Worm (Caenorhabditis elegans) whole organism, midembryonic: ENCODE measurements around the gene srsx-15.

Experiments
- T22C8.4 ChIP-seq: fragments of 200-800 bp; sonication (Bioruptor generic); IDR thresholded peaks from 2 replicates; pipeline ENCODE4 v1.3.6; 2022; ENCODE audit warnings: missing genetic modification characterization, missing compliant biosample characterization
- cog-1 ChIP-seq: sonication (generic microtip); optimal IDR thresholded peaks from 2 replicates; lab custom pipeline; 2016; ENCODE audit warnings: missing genetic modification characterization, missing compliant biosample characterization
- flt-1 ChIP-seq: fragments of 200-800 bp; sonication (Bioruptor generic); IDR thresholded peaks from 2 replicates; pipeline ENCODE4 v1.3.6; 2022; ENCODE audit warnings: missing genetic modification characterization, missing compliant biosample characterization
- klf-2 ChIP-seq: fragments of 200-800 bp; sonication (Bioruptor generic); conservative IDR thresholded peaks from 2 replicates; pipeline ENCODE4 v1.3.6; 2022; ENCODE audit warnings: missing genetic modification reagents, missing genetic modification characterization, missing compliant biosample characterization
- med-1 ChIP-seq: sonication (generic microtip); optimal IDR thresholded peaks from 2 replicates; lab custom pipeline; 2017; ENCODE audit warnings: missing genetic modification characterization, mild to moderate bottlenecking, missing compliant biosample characterization, antibody characterized with exemption, missing genetic modification reagents; ENCODE audit not compliant: insufficient read depth
- ref-1 ChIP-seq: fragments of 200-800 bp; sonication (Bioruptor generic); conservative IDR thresholded peaks from 2 replicates; pipeline ENCODE4 v1.3.6; 2022; ENCODE audit warnings: missing genetic modification reagents, missing genetic modification characterization, missing compliant biosample characterization
- tab-1 ChIP-seq: fragments of 200-800 bp; sonication (Bioruptor generic); IDR thresholded peaks from 2 replicates; pipeline ENCODE4 v1.3.6; 2022; ENCODE audit warnings: missing genetic modification characterization, missing compliant biosample characterization
- ztf-23 ChIP-seq: fragments of 200-800 bp; sonication (Bioruptor generic); IDR thresholded peaks from 2 replicates; pipeline ENCODE4 v1.3.6; 2022; ENCODE audit warnings: missing genetic modification reagents, missing genetic modification characterization, missing compliant biosample characterization
- ztf-29 ChIP-seq: fragments of 200-800 bp; sonication (Bioruptor generic); IDR thresholded peaks from 2 replicates; pipeline ENCODE4 v1.3.6; 2022; ENCODE audit warnings: missing genetic modification reagents, missing genetic modification characterization, missing compliant biosample characterization

Gene srsx-15

DNA sequence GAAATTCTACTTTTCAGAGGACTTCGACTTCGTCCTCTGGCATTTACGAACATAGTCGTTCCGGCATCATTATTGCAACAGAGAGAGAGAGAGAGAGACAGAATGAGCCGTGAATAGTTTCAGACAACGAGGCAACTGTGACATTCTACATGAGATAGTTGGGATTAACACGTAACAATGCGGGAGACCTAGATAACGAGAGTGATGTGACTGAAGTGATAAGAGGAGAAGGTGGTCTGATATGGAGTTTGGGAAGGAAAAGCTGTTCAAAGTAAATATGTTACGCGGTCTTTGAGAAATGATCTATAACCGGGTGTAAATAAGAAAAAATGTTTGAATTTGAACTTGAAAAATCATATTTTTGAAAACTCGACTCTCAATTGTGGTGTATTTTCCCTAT lies 35.8 kb upstream of the srsx-15 start:
- TF ChIP-seq ztf-23 (GFP tag; lab: Robert Waterston, UW) = no peak
- no peak for TF ChIP-seq cog-1 (tag; lab: Kevin White, UChicago)

DNA sequence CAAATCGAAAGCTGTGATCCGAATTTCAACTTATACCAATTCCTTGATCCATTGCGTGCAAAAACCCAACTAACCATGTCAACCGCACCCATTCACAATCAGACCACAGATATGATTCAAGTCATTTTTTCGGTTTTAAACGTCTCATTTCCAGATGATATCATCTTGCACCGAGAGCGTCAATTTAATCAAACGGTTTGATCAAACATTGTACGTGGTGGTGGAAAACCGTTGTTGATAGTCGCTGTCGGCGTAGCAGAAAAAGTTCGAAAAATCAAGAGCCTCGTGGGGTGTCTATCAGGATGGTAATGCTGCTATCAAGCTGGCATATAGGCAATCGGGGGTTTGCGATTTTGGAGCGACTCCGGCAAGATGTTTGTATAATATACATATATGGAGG lies 35.3 kb upstream of the srsx-15 start:
- no peak for TF ChIP-seq T22C8.4 (GFP tag; lab: Robert Waterston, UW)
- no peak for TF ChIP-seq tab-1 (GFP tag; lab: Robert Waterston, UW)
- no peak for TF ChIP-seq cog-1 (tag; lab: Kevin White, UChicago)
- TF ChIP-seq flt-1 (GFP tag; lab: Robert Waterston, UW) = no peak
- TF ChIP-seq ref-1 = no peak
- no peak for TF ChIP-seq med-1 (GFP tag; lab: Kevin White, UChicago)
- TF ChIP-seq klf-2 (GFP tag; lab: Robert Waterston, UW) = no peak
- no peak for TF ChIP-seq ztf-29 (GFP tag; lab: Robert Waterston, UW)
- no peak for TF ChIP-seq ztf-23 (GFP tag; lab: Robert Waterston, UW)

DNA sequence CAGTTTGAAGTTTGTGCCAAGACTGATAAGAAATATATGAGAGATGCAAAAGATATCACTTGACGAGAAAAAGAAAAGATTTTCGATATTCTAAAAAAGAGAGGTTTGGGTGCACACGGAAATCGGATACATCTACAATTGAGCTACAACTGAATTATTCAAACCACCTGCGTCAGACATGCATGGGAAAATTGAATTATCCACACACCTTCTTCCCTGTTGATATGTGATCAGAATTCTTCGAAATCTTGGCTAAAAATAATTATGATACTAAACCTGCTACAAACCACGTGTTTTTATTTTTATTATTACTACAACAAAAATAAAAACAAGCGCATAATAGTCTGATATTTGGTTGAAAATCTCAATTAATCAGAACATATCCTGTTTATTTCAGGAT lies 34.6 kb upstream of the srsx-15 start:
- TF ChIP-seq ztf-29 (GFP tag; lab: Robert Waterston, UW) (no peak), T22C8.4 (GFP tag; lab: Robert Waterston, UW) (no peak)

- no peak for TF ChIP-seq T22C8.4 (GFP tag; lab: Robert Waterston, UW)
- TF ChIP-seq cog-1 (tag; lab: Kevin White, UChicago) = peak; percentile 26
- no peak for TF ChIP-seq flt-1 (GFP tag; lab: Robert Waterston, UW)
- no peak for TF ChIP-seq klf-2 (GFP tag; lab: Robert Waterston, UW)
Measured at ce11 chrIV:5657126-5657666, 33.6 kb upstream of the srsx-15 start.

ce11 chrIV:5655966-5656389 lies 32.4 kb upstream of the srsx-15 start:
- no peak for TF ChIP-seq flt-1 (GFP tag; lab: Robert Waterston, UW)
- TF ChIP-seq ztf-23 (GFP tag; lab: Robert Waterston, UW) = no peak
- no peak for TF ChIP-seq klf-2 (GFP tag; lab: Robert Waterston, UW)
- TF ChIP-seq cog-1 (tag; lab: Kevin White, UChicago) = no peak
- no peak for TF ChIP-seq tab-1 (GFP tag; lab: Robert Waterston, UW)
- TF ChIP-seq med-1 (GFP tag; lab: Kevin White, UChicago) = no peak
- TF ChIP-seq ref-1 = no peak
- no peak for TF ChIP-seq ztf-29 (GFP tag; lab: Robert Waterston, UW)
- TF ChIP-seq T22C8.4 (GFP tag; lab: Robert Waterston, UW) = no peak

ce11 chrIV:5654693-5655092 lies 31.1 kb upstream of the srsx-15 start:
- no peak for TF ChIP-seq ztf-23 (GFP tag; lab: Robert Waterston, UW)
- TF ChIP-seq T22C8.4 (GFP tag; lab: Robert Waterston, UW) = no peak
- no peak for TF ChIP-seq ztf-29 (GFP tag; lab: Robert Waterston, UW)
- no peak for TF ChIP-seq cog-1 (tag; lab: Kevin White, UChicago)
- TF ChIP-seq ref-1 = no peak
- TF ChIP-seq flt-1 (GFP tag; lab: Robert Waterston, UW) = no peak
- no peak for TF ChIP-seq tab-1 (GFP tag; lab: Robert Waterston, UW)
- TF ChIP-seq klf-2 (GFP tag; lab: Robert Waterston, UW) = no peak
- no peak for TF ChIP-seq med-1 (GFP tag; lab: Kevin White, UChicago)

DNA sequence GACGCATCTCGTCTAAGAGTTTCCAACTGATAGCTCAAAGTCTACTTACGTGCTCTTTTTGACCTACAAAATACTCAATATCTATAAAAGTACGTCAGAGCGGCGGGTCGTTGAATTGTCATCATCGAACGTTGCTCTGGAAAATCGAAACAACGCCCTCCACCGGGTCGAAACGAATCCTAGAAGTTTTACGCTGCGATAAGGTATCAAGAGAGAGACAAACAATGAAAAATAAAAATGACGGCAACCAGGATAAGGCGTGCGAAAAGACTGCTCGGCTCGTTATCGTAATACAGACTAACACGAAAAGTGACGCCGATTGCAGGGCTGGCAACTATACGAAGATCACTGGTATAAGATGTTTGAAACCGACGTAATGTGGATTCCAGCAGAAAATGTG lies 30.6 kb upstream of the srsx-15 start:
- TF ChIP-seq ref-1 (no peak), ztf-23 (GFP tag; lab: Robert Waterston, UW) (no peak), cog-1 (tag; lab: Kevin White, UChicago) (no peak), klf-2 (GFP tag; lab: Robert Waterston, UW) (no peak), ztf-29 (GFP tag; lab: Robert Waterston, UW) (no peak), T22C8.4 (GFP tag; lab: Robert Waterston, UW) (no peak)

DNA sequence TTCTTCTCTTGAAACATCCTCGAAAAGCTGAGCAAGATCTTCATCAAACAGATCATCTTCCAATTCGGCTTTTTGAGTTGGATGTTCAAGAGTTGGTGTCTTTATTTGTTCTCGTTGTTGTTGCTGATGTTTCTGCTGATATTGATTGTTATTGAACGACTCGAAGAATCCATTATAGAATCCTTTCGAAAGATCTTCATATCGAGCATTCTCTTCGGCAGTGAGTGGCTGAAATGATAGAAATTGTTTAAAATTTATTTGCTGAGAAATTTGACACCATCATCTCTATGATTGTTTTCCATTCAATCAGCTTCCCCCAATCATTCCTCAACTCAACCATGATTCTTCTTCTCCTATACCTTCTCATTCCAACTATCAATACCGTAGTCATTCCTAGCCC lies 30.0 kb upstream of the srsx-15 start, which contains the start of gene clec-178:
TSS of gene clec-178 (plus strand) at position 301 of the 400 bp plus-strand sequence.
- no peak for TF ChIP-seq ref-1
- TF ChIP-seq T22C8.4 (GFP tag; lab: Robert Waterston, UW) = no peak
- no peak for TF ChIP-seq ztf-23 (GFP tag; lab: Robert Waterston, UW)
- no peak for TF ChIP-seq klf-2 (GFP tag; lab: Robert Waterston, UW)
- no peak for TF ChIP-seq tab-1 (GFP tag; lab: Robert Waterston, UW)
- TF ChIP-seq ztf-29 (GFP tag; lab: Robert Waterston, UW) = no peak
- TF ChIP-seq flt-1 (GFP tag; lab: Robert Waterston, UW) = no peak
- TF ChIP-seq cog-1 (tag; lab: Kevin White, UChicago) = no peak

DNA sequence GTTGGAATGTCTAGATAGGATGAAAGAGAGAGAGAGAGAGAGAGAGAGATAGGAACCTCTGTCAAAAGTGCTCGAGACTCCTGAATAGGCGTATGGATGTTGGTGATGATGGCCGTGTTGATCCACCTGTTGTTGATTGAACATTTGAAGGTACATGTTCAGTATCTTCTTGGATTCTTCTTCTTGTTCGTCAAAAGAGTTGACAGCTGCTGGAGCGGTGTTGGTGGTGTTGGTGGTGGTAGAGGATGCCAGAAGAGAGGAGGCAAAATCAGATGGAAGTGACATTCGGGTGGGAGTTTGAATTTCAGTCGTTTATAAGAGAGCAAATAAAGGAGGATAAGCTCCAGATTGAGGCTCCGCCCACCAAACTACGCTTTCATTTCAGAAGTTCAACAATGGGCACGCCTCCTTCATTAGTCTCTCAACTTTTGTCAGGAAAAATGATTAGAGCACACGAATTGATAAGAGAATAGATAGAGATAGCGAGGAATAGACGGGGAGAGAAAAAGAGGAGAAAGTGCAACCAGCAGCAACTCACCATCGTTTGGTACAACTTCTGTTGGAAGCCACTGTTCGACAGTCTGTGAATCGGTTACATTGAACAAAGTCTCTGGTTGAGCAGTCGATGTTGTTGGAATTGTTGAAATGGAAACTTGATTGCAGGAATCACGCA lies 29.3 kb upstream of the srsx-15 start:
- TF ChIP-seq ref-1 (no peak), tab-1 (GFP tag; lab: Robert Waterston, UW) (no peak), klf-2 (GFP tag; lab: Robert Waterston, UW) (no peak), cog-1 (tag; lab: Kevin White, UChicago) (no peak), ztf-29 (GFP tag; lab: Robert Waterston, UW) (no peak), flt-1 (GFP tag; lab: Robert Waterston, UW) (no peak), ztf-23 (GFP tag; lab: Robert Waterston, UW) (no peak), med-1 (GFP tag; lab: Kevin White, UChicago) (no peak), T22C8.4 (GFP tag; lab: Robert Waterston, UW) (no peak)
